Worm (Caenorhabditis elegans): Measurements from ENCODE around the gene F23F1.2.

- no peak for TF ChIP-seq him-1 (tag; optimal IDR thresholded peaks at IDR 0.05)
- TF ChIP-seq dao-5 (tag; optimal IDR thresholded peaks at IDR 0.05) = no peak
- TF ChIP-seq W03F9.2 (tag; optimal IDR thresholded peaks at IDR 0.05) = no peak
Measured at ce11 chrII:39437-39836, 5.4 kb downstream of the F23F1.2 start, which contains the start of gene spp-24.
